Fruit fly (Drosophila melanogaster) whole organism, embryonic: ENCODE data around the gene Mdh1.
A peak's percentile ranks its signal among the peaks of the same experiment; 100 is the strongest.

Source experiments
- B-H1 ChIP-seq: fragments of 200-800 bp; sonication (Bioruptor generic); IDR thresholded peaks from 3 replicates; pipeline ENCODE4 v1.3.6; 2022; ENCODE audit warnings: missing biosample characterization, missing genetic modification characterization
- Blimp-1 ChIP-seq: fragments of 200-800 bp; sonication (Bioruptor generic); optimal IDR thresholded peaks from 3 replicates; lab custom pipeline; 2018; ENCODE audit warnings: missing biosample characterization, missing genetic modification characterization, mild to moderate bottlenecking, moderate library complexity, missing genetic modification reagents
- CG10147 ChIP-seq: fragments of 200-800 bp; sonication (Bioruptor generic); optimal IDR thresholded peaks from 2 replicates; lab custom pipeline; 2019; ENCODE audit warnings: missing biosample characterization, mild to moderate bottlenecking, missing genetic modification characterization, moderate library complexity
- CG10321 ChIP-seq: fragments of 200-800 bp; sonication (Bioruptor generic); IDR thresholded peaks from 2 replicates; pipeline ENCODE4 v1.3.6; 2022; ENCODE audit warnings: missing biosample characterization, missing genetic modification characterization
- CG11398 ChIP-seq: fragments of 200-800 bp; sonication (Bioruptor generic); optimal IDR thresholded peaks from 2 replicates; lab custom pipeline; 2016; ENCODE audit warnings: missing biosample characterization, missing genetic modification characterization
- CG12155 ChIP-seq: fragments of 200-800 bp; sonication (Bioruptor generic); optimal IDR thresholded peaks from 3 replicates; lab custom pipeline; 2016; ENCODE audit warnings: missing biosample characterization, missing genetic modification characterization
- CG13424 ChIP-seq: fragments of 200-800 bp; sonication (Bioruptor generic); optimal IDR thresholded peaks from 2 replicates; lab custom pipeline; 2019; ENCODE audit warnings: missing biosample characterization, mild to moderate bottlenecking, missing genetic modification characterization, moderate library complexity
- CG14965 ChIP-seq: fragments of 200-800 bp; sonication (Bioruptor generic); optimal IDR thresholded peaks from 2 replicates; lab custom pipeline; 2016; ENCODE audit warnings: missing biosample characterization, missing genetic modification characterization, borderline replicate concordance
- CG16779 ChIP-seq: fragments of 200-800 bp; sonication (Bioruptor generic); IDR thresholded peaks from 2 replicates; pipeline ENCODE4 v1.3.6; 2022; ENCODE audit warnings: missing biosample characterization, missing genetic modification characterization
- CG17361 ChIP-seq: fragments of 200-800 bp; sonication (Bioruptor generic); IDR thresholded peaks from 3 replicates; pipeline ENCODE4 v1.3.6; 2022; ENCODE audit warnings: missing biosample characterization, missing genetic modification characterization
- CG2889 ChIP-seq: fragments of 200-800 bp; sonication (Bioruptor generic); IDR thresholded peaks from 3 replicates; pipeline ENCODE4 v1.3.6; 2022; ENCODE audit warnings: missing biosample characterization, missing genetic modification characterization
- CG3163 ChIP-seq: fragments of 200-800 bp; sonication (Bioruptor generic); optimal IDR thresholded peaks from 3 replicates; lab custom pipeline; 2016; ENCODE audit warnings: missing biosample characterization, missing genetic modification characterization
- CG42726 ChIP-seq: fragments of 200-800 bp; sonication (Bioruptor generic); IDR thresholded peaks from 2 replicates; pipeline ENCODE4 v1.3.6; 2022; ENCODE audit warnings: missing biosample characterization, missing genetic modification characterization; ENCODE audit not compliant: partially characterized antibody
- CG5953 ChIP-seq: fragments of 200-800 bp; sonication (Bioruptor generic); IDR thresholded peaks from 2 replicates; pipeline ENCODE4 v1.3.6; 2022; ENCODE audit warnings: missing biosample characterization, missing genetic modification characterization
- CG6175 ChIP-seq: fragments of 200-800 bp; sonication (Bioruptor generic); IDR thresholded peaks from 3 replicates; pipeline ENCODE4 v1.3.6; 2022; ENCODE audit warnings: missing biosample characterization, missing genetic modification characterization
- CG7928 ChIP-seq: fragments of 200-800 bp; sonication (Bioruptor generic); optimal IDR thresholded peaks from 2 replicates; lab custom pipeline; 2017; ENCODE audit warnings: missing biosample characterization, mild to moderate bottlenecking, missing genetic modification characterization
- CG8089 ChIP-seq: fragments of 200-800 bp; sonication (Bioruptor generic); optimal IDR thresholded peaks from 3 replicates; lab custom pipeline; 2016; ENCODE audit warnings: missing biosample characterization, missing genetic modification characterization
- CG9727 ChIP-seq: fragments of 200-800 bp; sonication (Bioruptor generic); optimal IDR thresholded peaks from 3 replicates; lab custom pipeline; 2017; ENCODE audit warnings: missing biosample characterization, mild to moderate bottlenecking, missing genetic modification characterization
- CG9932 ChIP-seq: fragments of 200-800 bp; sonication (Bioruptor generic); IDR thresholded peaks from 2 replicates; pipeline ENCODE4 v1.3.6; 2022; ENCODE audit warnings: missing biosample characterization, missing genetic modification characterization
- CHES-1-like ChIP-seq: fragments of 200-800 bp; sonication (Bioruptor generic); optimal IDR thresholded peaks from 2 replicates; lab custom pipeline; 2016; ENCODE audit warnings: missing biosample characterization, missing genetic modification characterization
- Chrac-16 ChIP-seq: fragments of 200-800 bp; sonication (Bioruptor generic); optimal IDR thresholded peaks from 3 replicates; lab custom pipeline; 2016; ENCODE audit warnings: missing biosample characterization, missing genetic modification characterization
- HLH3B ChIP-seq: fragments of 200-800 bp; sonication (Bioruptor generic); IDR thresholded peaks from 2 replicates; pipeline ENCODE4 v1.3.6; 2022; ENCODE audit warnings: missing biosample characterization, missing genetic modification characterization
- HLH54F ChIP-seq: fragments of 200-800 bp; sonication (Bioruptor generic); optimal IDR thresholded peaks from 3 replicates; lab custom pipeline; 2016; ENCODE audit warnings: missing biosample characterization, missing genetic modification characterization
- HmgD ChIP-seq: fragments of 200-800 bp; sonication (Bioruptor generic); optimal IDR thresholded peaks from 3 replicates; lab custom pipeline; 2016; ENCODE audit warnings: missing biosample characterization, missing genetic modification characterization
- Hmr ChIP-seq: fragments of 200-800 bp; sonication (Bioruptor generic); optimal IDR thresholded peaks from 3 replicates; lab custom pipeline; 2017; ENCODE audit warnings: mild to moderate bottlenecking, missing biosample characterization, missing genetic modification reagents, missing genetic modification characterization
- Hmx ChIP-seq: fragments of 200-800 bp; sonication (Bioruptor generic); optimal IDR thresholded peaks from 2 replicates; lab custom pipeline; 2016; ENCODE audit warnings: missing biosample characterization, missing genetic modification characterization
- Jarid2 ChIP-seq: fragments of 200-800 bp; sonication (Bioruptor generic); optimal IDR thresholded peaks from 3 replicates; lab custom pipeline; 2017; ENCODE audit warnings: mild to moderate bottlenecking, missing biosample characterization, missing genetic modification reagents, missing genetic modification characterization
- MTF-1 ChIP-seq: fragments of 200-800 bp; sonication (Bioruptor generic); optimal IDR thresholded peaks from 2 replicates; lab custom pipeline; 2018; ENCODE audit warnings: missing biosample characterization, mild to moderate bottlenecking, missing genetic modification characterization, borderline replicate concordance
- Optix ChIP-seq: fragments of 200-800 bp; sonication (Bioruptor generic); IDR thresholded peaks from 3 replicates; pipeline ENCODE4 v1.3.6; 2022; ENCODE audit warnings: missing biosample characterization, missing genetic modification characterization
- Poxn ChIP-seq: fragments of 200-800 bp; sonication (Bioruptor generic); IDR thresholded peaks from 2 replicates; pipeline ENCODE4 v1.3.6; 2022; ENCODE audit warnings: missing biosample characterization, missing genetic modification characterization
- Ptx1 ChIP-seq: fragments of 200-800 bp; sonication (Bioruptor generic); IDR thresholded peaks from 2 replicates; pipeline ENCODE4 v1.3.6; 2022; ENCODE audit warnings: missing biosample characterization, missing genetic modification characterization
- Vsx1 ChIP-seq: fragments of 200-800 bp; sonication (Bioruptor generic); optimal IDR thresholded peaks from 2 replicates; lab custom pipeline; 2017; ENCODE audit warnings: missing biosample characterization, mild to moderate bottlenecking, missing genetic modification characterization, missing genetic modification reagents
- al ChIP-seq: fragments of 200-800 bp; sonication (Bioruptor generic); IDR thresholded peaks from 2 replicates; pipeline ENCODE4 v1.3.6; 2022; ENCODE audit warnings: missing biosample characterization, missing genetic modification characterization
- btn ChIP-seq: fragments of 200-800 bp; sonication (Bioruptor generic); optimal IDR thresholded peaks from 2 replicates; lab custom pipeline; 2016; ENCODE audit warnings: missing biosample characterization, missing genetic modification characterization
- caup ChIP-seq: fragments of 200-800 bp; sonication (Bioruptor generic); optimal IDR thresholded peaks from 3 replicates; lab custom pipeline; 2017; ENCODE audit warnings: missing biosample characterization, mild to moderate bottlenecking, missing genetic modification characterization, moderate library complexity; ENCODE audit not compliant: severe bottlenecking
- cg ChIP-seq: fragments of 200-800 bp; sonication (Bioruptor generic); optimal IDR thresholded peaks from 3 replicates; lab custom pipeline; 2019; ENCODE audit warnings: missing biosample characterization, mild to moderate bottlenecking, missing genetic modification characterization, moderate library complexity
- dpn ChIP-seq, 2 experiments: fragments of 200-800 bp; sonication (Bioruptor generic); optimal IDR thresholded peaks; 3 replicates each; lab custom pipeline; 2016; ENCODE audit warnings: missing biosample characterization in 2 of 2, missing genetic modification characterization in 2 of 2
- emc ChIP-seq: fragments of 200-800 bp; sonication (Bioruptor generic); optimal IDR thresholded peaks from 2 replicates; lab custom pipeline; 2016; ENCODE audit warnings: missing biosample characterization, missing genetic modification characterization
- fd64A ChIP-seq: fragments of 200-800 bp; sonication (Bioruptor generic); optimal IDR thresholded peaks from 3 replicates; lab custom pipeline; 2018; ENCODE audit warnings: missing biosample characterization, mild to moderate bottlenecking, missing genetic modification characterization
- hth ChIP-seq: fragments of >200 bp; optimal IDR thresholded peaks from 2 replicates; lab custom pipeline; 2017; ENCODE audit warnings: inconsistent platforms
- jing ChIP-seq: fragments of 200-800 bp; sonication (Bioruptor generic); optimal IDR thresholded peaks from 2 replicates; lab custom pipeline; 2018; ENCODE audit warnings: missing biosample characterization, mild to moderate bottlenecking, missing genetic modification characterization
- pita ChIP-seq: fragments of 200-800 bp; sonication (Bioruptor generic); optimal IDR thresholded peaks from 2 replicates; lab custom pipeline; 2017; ENCODE audit warnings: missing biosample characterization, mild to moderate bottlenecking, missing genetic modification characterization
- shn ChIP-seq: fragments of 200-800 bp; sonication (Bioruptor generic); optimal IDR thresholded peaks from 3 replicates; lab custom pipeline; 2016; ENCODE audit warnings: missing biosample characterization, missing genetic modification characterization
- sug ChIP-seq: fragments of 200-800 bp; optimal IDR thresholded peaks from 2 replicates; lab custom pipeline; 2019; ENCODE audit warnings: missing biosample characterization, mild to moderate bottlenecking, missing genetic modification characterization, moderate library complexity
- ttk ChIP-seq: fragments of 200-800 bp; sonication (Bioruptor generic); IDR thresholded peaks from 2 replicates; pipeline ENCODE4 v2.1.2; 2022; ENCODE audit warnings: missing biosample characterization, missing genetic modification characterization
- vfl ChIP-seq: fragments of 200-800 bp; sonication (Bioruptor generic); optimal IDR thresholded peaks from 2 replicates; lab custom pipeline; 2016; ENCODE audit warnings: missing biosample characterization, missing genetic modification characterization
- wdn ChIP-seq: fragments of 200-800 bp; sonication (Bioruptor generic); IDR thresholded peaks from 2 replicates; pipeline ENCODE4 v1.3.6; 2022; ENCODE audit warnings: missing biosample characterization, missing genetic modification characterization
- zen2 ChIP-seq: fragments of 200-800 bp; sonication (Bioruptor generic); IDR thresholded peaks from 3 replicates; pipeline ENCODE4 v1.3.6; 2022; ENCODE audit warnings: missing biosample characterization, missing genetic modification characterization; ENCODE audit not compliant: partially characterized antibody
- zf30C ChIP-seq: fragments of 200-800 bp; sonication (Bioruptor generic); optimal IDR thresholded peaks from 3 replicates; lab custom pipeline; 2018; ENCODE audit warnings: missing biosample characterization, mild to moderate bottlenecking, missing genetic modification characterization
- zfh2 ChIP-seq: fragments of 200-800 bp; sonication (Bioruptor generic); optimal IDR thresholded peaks from 2 replicates; lab custom pipeline; 2016; ENCODE audit warnings: missing biosample characterization, missing genetic modification characterization

The Mdh1 gene

DNA sequence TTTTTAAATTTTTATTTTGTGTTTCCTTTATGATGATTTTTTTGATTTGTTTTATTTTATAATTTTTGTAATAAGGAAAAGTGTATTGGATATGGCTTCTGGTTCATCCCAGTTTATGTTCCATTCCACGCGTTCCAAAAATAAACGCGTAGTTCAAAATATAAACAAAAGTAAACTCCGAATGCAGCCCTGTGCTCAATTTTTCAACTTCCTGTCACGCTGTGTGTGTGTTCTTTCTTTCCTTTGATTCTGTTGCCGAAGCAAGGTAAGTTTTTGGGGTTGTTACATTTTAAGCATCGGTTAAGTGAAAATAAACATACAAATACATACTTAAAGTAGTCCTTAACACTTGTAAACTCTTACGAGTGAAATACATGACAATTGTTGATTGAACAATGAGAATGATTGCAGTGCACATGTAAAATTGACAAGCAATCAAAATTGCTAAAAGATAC lies 12.0 kb upstream of the Mdh1 start, which contains the start of the genes Ip259 and RpS27A (continued):
- TF ChIP-seq CG10147 (GFP tag; lab: Kevin White, UChicago) (peak; percentile 66), CG5953 (GFP tag; lab: Robert Waterston, UW) (peak; percentile 65; the same call in 1 of the 2 replicates), fd64A (GFP tag; lab: Kevin White, UChicago) (peak; percentile 66), CG14965 (no peak), Jarid2 (no peak), CG6175 (no peak), CG9932 (GFP tag; lab: Robert Waterston, UW) (no peak), wdn (GFP tag; lab: Robert Waterston, UW) (peak; percentile 54; the same call in 1 of the 2 replicates), vfl (GFP tag; lab: Kevin White, UChicago) (peak; percentile 34), zen2 (GFP tag; lab: Robert Waterston, UW) (no peak), CG16779 (GFP tag; lab: Robert Waterston, UW) (peak; percentile 80), CG2889 (GFP tag; lab: Robert Waterston, UW) (peak; percentile 38; the same call in 1 of the 3 replicates), CG42726 (GFP tag; lab: Robert Waterston, UW) (peak; percentile 30; the same call in 1 of the 2 replicates), MTF-1 (GFP tag; lab: Kevin White, UChicago) (no peak), hth (no peak), Hmx (GFP tag; lab: Kevin White, UChicago) (peak; percentile 6), ttk (GFP tag; lab: Robert Waterston, UW) (peak; percentile 75), Vsx1 (GFP tag; lab: Kevin White, UChicago) (peak; percentile 61), HLH54F (GFP tag; lab: Kevin White, UChicago) (peak; percentile 58), Poxn (GFP tag; lab: Robert Waterston, UW) (no peak), pita (no peak), CG3163 (GFP tag; lab: Kevin White, UChicago) (peak; percentile 43), btn (GFP tag; lab: Kevin White, UChicago) (peak; percentile 32), dpn (GFP tag; optimal IDR thresholded peaks at IDR 0.05; lab: Kevin White, UChicago) (peak; percentile 30 to 82), caup (GFP tag; lab: Kevin White, UChicago) (peak; percentile 93), CG12155 (GFP tag; lab: Kevin White, UChicago) (peak; percentile 33), jing (no peak), CG10321 (GFP tag; lab: Robert Waterston, UW) (peak; percentile 44; the same call in 1 of the 2 replicates), cg (GFP tag; lab: Kevin White, UChicago) (no peak), Blimp-1 (GFP tag; lab: Kevin White, UChicago) (no peak), B-H1 (peak; percentile 47; the same call in 2 of the 3 replicates), Chrac-16 (GFP tag; lab: Kevin White, UChicago) (peak; percentile 52), CG13424 (tag; lab: Kevin White, UChicago) (peak; percentile 45), CG7928 (peak; percentile 69), zf30C (GFP tag; lab: Kevin White, UChicago) (no peak), sug (peak; percentile 75), zfh2 (GFP tag; lab: Kevin White, UChicago) (peak; percentile 57), shn (peak; percentile 70), CG17361 (GFP tag; lab: Robert Waterston, UW) (peak; percentile 75; the same call in 2 of the 3 replicates), Optix (GFP tag; lab: Robert Waterston, UW) (peak; percentile 77; the same call in 2 of the 3 replicates), emc (GFP tag; lab: Kevin White, UChicago) (peak; percentile 74), HmgD (GFP tag; lab: Kevin White, UChicago) (peak; percentile 35), CG8089 (GFP tag; lab: Kevin White, UChicago) (peak; percentile 85), Hmr (GFP tag; lab: Kevin White, UChicago) (no peak), Ptx1 (GFP tag; lab: Robert Waterston, UW) (peak; percentile 71; the same call in 1 of the 2 replicates), CG9727 (GFP tag; lab: Kevin White, UChicago) (peak; percentile 91), CHES-1-like (GFP tag; lab: Kevin White, UChicago) (peak; percentile 48), al (GFP tag; lab: Robert Waterston, UW) (peak; percentile 56), HLH3B (peak; percentile 73; the same call in 1 of the 2 replicates), CG11398 (GFP tag; lab: Kevin White, UChicago) (peak; percentile 67)
